Fruit fly (Drosophila melanogaster) Kc167 (cell line): ENCODE results near the gene Dr.

Experiments used
- Myc ChIP-seq: fragments of >200 bp; optimal IDR thresholded peaks from 2 replicates; lab custom pipeline; 2017; ENCODE audit warnings: missing external identifiers
- Sin3A ChIP-seq: fragments of >200 bp; optimal IDR thresholded peaks from 2 replicates; lab custom pipeline; 2018; ENCODE audit warnings: missing external identifiers
- h ChIP-seq: fragments of >200 bp; optimal IDR thresholded peaks from 3 replicates; lab custom pipeline; 2018; ENCODE audit warnings: missing external identifiers
- insv ChIP-seq: fragments of >200 bp; optimal IDR thresholded peaks from 3 replicates; lab custom pipeline; 2018; ENCODE audit warnings: missing external identifiers

DNA sequence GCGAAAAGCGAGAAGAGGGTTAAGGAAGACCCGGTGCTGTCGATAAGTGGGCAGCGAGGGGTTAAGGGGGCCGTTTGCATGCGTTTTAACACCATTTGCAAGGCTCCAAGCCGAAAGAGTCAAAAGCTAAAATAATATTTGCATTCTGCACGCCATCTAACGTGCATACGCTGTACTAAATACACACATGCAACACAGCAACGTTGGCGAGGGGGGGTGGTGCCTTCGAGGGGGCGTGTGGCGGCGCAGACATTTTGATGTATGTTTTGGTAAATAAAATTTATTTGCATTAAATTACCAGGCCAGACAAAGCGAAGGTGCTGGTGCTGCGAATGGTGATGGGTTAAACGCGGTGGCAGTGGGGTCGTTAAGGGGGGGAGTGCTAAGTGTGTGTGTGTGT, 4.2 kb downstream of the Dr start:
- TF ChIP-seq Myc (lab: Kevin White, UChicago) (no peak), insv (lab: Kevin White, UChicago) (no peak), h (lab: Kevin White, UChicago) (no peak), Sin3A (no peak)
